Fruit fly (Drosophila melanogaster) whole organism, pupa: ENCODE data around the gene Snx3.

ENCODE experiments used
- CG15710 ChIP-seq: fragments of 200-800 bp; sonication (Bioruptor generic); optimal IDR thresholded peaks from 2 replicates; lab custom pipeline; 2018; ENCODE audit warnings: missing biosample characterization, mild to moderate bottlenecking, missing genetic modification characterization, moderate library complexity
- CG34367 ChIP-seq: fragments of 200-800 bp; sonication (Bioruptor generic); optimal IDR thresholded peaks from 2 replicates; lab custom pipeline; 2018; ENCODE audit warnings: missing biosample characterization, mild to moderate bottlenecking, missing genetic modification characterization
- gl ChIP-seq: fragments of 200-800 bp; sonication (Bioruptor generic); optimal IDR thresholded peaks from 2 replicates; lab custom pipeline; 2018; ENCODE audit warnings: missing biosample characterization, mild to moderate bottlenecking, missing genetic modification characterization

- TF ChIP-seq CG15710 (tag; lab: Kevin White, UChicago) (no peak), gl (tag; lab: Kevin White, UChicago) (no peak), CG34367 (no peak)
These were observed 5.2 kb downstream of the Snx3 start, which contains the start of gene CG18530 for dm6 chr3R:12633059-12633458.
